Worm (Caenorhabditis elegans): ENCODE measurements around the gene F23A7.4.

DNA sequence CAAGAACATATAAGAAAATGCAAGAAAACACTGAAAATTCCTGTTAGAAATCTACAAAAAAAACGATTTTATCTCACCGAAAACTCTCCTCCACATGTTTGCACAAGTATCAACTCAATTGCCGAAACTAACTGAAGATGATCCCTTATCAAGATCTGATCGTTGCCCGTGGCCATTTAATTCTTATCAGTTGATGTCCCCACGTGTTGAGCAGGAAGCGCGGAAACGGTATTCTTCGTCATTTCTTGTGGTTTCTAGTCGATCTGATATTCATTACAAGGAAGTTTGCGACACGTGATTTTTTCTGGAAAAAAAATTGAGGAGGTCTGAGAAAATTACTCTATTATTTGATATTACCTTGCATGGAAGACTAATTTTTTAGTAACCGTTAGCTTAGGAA is 49.0 kb upstream of the F23A7.4 start, which contains the start of gene F09C8.1:
- TF ChIP-seq saeg-2 (GFP tag; IDR thresholded peaks at IDR 0.05): no peak
- TF ChIP-seq vab-7 (GFP tag; IDR thresholded peaks at IDR 0.05): no peak
- no peak for TF ChIP-seq nhr-237 (tag; optimal IDR thresholded peaks at IDR 0.05)
- TF ChIP-seq fos-1 (tag; optimal IDR thresholded peaks at IDR 0.05): no peak
- no peak for TF ChIP-seq T20F7.1 (GFP tag; optimal IDR thresholded peaks at IDR 0.05)

Measured in whole organism, L4 larva.